Fruit fly (Drosophila melanogaster) Kc167 (cell line): Measurements from ENCODE around the gene Ork1.

Experiments used
- Myc ChIP-seq: fragments of >200 bp; optimal IDR thresholded peaks from 2 replicates; lab custom pipeline; 2017; ENCODE audit warnings: missing external identifiers
- Sin3A ChIP-seq: fragments of >200 bp; optimal IDR thresholded peaks from 2 replicates; lab custom pipeline; 2018; ENCODE audit warnings: missing external identifiers
- h ChIP-seq: fragments of >200 bp; optimal IDR thresholded peaks from 3 replicates; lab custom pipeline; 2018; ENCODE audit warnings: missing external identifiers
- insv ChIP-seq: fragments of >200 bp; optimal IDR thresholded peaks from 3 replicates; lab custom pipeline; 2018; ENCODE audit warnings: missing external identifiers
- psq ChIP-seq: fragments of >200 bp; optimal IDR thresholded peaks from 2 replicates; lab custom pipeline; 2017; ENCODE audit warnings: missing external identifiers
- ttk ChIP-seq: sonication (Bioruptor generic); optimal IDR thresholded peaks from 2 replicates; lab custom pipeline; 2017; ENCODE audit warnings: missing external identifiers

DNA sequence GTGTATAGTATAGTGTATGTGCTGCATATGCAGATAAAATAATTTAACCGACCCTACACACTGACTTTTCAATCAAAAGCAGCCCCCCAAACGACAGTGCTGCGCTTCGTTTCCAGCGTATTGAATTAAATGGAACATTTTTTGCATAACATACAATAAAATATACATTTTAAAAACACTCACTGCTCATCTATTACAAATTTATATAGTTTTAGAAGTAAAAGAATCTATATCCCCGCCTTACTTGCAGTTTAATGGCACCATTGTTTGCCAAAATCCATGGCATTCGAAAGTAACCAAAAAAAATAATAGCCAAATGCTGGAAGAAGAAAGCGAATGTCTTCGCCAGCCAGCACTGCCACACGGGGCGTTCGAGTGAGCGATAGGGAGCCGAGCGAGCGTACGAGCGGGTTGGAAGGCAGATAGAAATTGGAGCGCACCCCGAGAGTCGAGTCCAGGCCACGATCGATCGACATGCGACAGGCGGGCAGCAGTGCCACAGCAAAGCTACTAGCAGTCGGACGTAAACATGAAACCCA, 49.3 kb downstream of the Ork1 start, which contains the start of gene CG15209:
- TF ChIP-seq psq (lab: Kevin White, UChicago) (no peak), Sin3A (lab: Kevin White, UChicago) (no peak), h (lab: Kevin White, UChicago) (no peak), ttk (lab: Kevin White, UChicago) (no peak), insv (lab: Kevin White, UChicago) (no peak), Myc (lab: Kevin White, UChicago) (no peak)
